Worm (Caenorhabditis elegans) whole organism, L1 larva: ENCODE measurements around the gene F09E10.1.
A peak's percentile ranks its signal among the peaks of the same experiment; 100 is the strongest.

Experiments
- C04F5.9 ChIP-seq: sonication (generic microtip); optimal IDR thresholded peaks from 2 replicates; lab custom pipeline; 2016; ENCODE audit warnings: missing genetic modification characterization, missing compliant biosample characterization
- C16A3.4 ChIP-seq: fragments of 150-350 bp; optimal IDR thresholded peaks from 2 replicates; lab custom pipeline; 2014; ENCODE audit warnings: missing biosample characterization, missing genetic modification characterization
- F16B12.6 ChIP-seq: fragments of 150-350 bp; optimal IDR thresholded peaks from 2 replicates; lab custom pipeline; 2014; ENCODE audit warnings: missing biosample characterization, missing genetic modification characterization
- aly-2 ChIP-seq: fragments of 150-350 bp; optimal IDR thresholded peaks from 2 replicates; lab custom pipeline; 2014; ENCODE audit warnings: missing biosample characterization, missing genetic modification characterization
- ama-1 ChIP-seq: fragments of 150-350 bp; optimal IDR thresholded peaks from 2 replicates; lab custom pipeline; 2014
- blmp-1 ChIP-seq: fragments of 150-350 bp; optimal IDR thresholded peaks from 2 replicates; lab custom pipeline; 2014; ENCODE audit warnings: missing biosample characterization, missing genetic modification characterization
- ceh-63 ChIP-seq: fragments of 200-800 bp; sonication (Bioruptor generic); optimal IDR thresholded peaks from 2 replicates; lab custom pipeline; 2018; ENCODE audit warnings: mild to moderate bottlenecking, missing genetic modification characterization, missing compliant biosample characterization
- ceh-82 ChIP-seq, 3 experiments: fragments of 150-350 bp in 1 of 3; sonication (generic microtip) in 2 of 3; optimal IDR thresholded peaks; 2 replicates each; lab custom pipeline; 2014 to 2017; ENCODE audit warnings: missing biosample characterization in 3 of 3, missing genetic modification characterization in 3 of 3
- ces-1 ChIP-seq: fragments of 150-350 bp; optimal IDR thresholded peaks from 2 replicates; lab custom pipeline; 2014; ENCODE audit warnings: missing biosample characterization, missing genetic modification reagents, missing genetic modification characterization
- dpl-1 ChIP-seq, 3 experiments: fragments of 150-350 bp in 2 of 3; sonication (generic microtip) in 1 of 3; optimal IDR thresholded peaks; 2 replicates each; lab custom pipeline; 2014 to 2017; ENCODE audit warnings: missing biosample characterization in 3 of 3, missing genetic modification characterization in 3 of 3, missing genetic modification reagents in 3 of 3
- efl-1 ChIP-seq, 4 experiments: fragments of 150-350 bp; optimal IDR thresholded peaks in 3 of 4; peaks in 1 of 4; 1 replicate in 1 of 4; 2 replicates in 3 of 4; lab custom pipeline; 2014; ENCODE audit warnings: missing biosample characterization in 2 of 4, missing genetic modification characterization in 2 of 4, missing genetic modification reagents in 2 of 4
- elt-2 ChIP-seq: sonication (generic microtip); optimal IDR thresholded peaks from 2 replicates; lab custom pipeline; 2016; ENCODE audit warnings: missing genetic modification characterization, mild to moderate bottlenecking, inconsistent platforms, missing compliant biosample characterization, missing genetic modification reagents
- elt-3 ChIP-seq, 6 experiments: fragments of 150-350 bp in 1 of 6; sonication (generic microtip); optimal IDR thresholded peaks; 2 replicates each; lab custom pipeline; 2017 to 2018; ENCODE audit warnings: missing biosample characterization in 6 of 6, missing genetic modification characterization in 6 of 6, inconsistent platforms in 1 of 6
- ets-5 ChIP-seq: fragments of 200-800 bp; sonication (Bioruptor generic); IDR thresholded peaks from 2 replicates; pipeline ENCODE4 v1.3.6; 2022; ENCODE audit warnings: missing genetic modification characterization, missing compliant biosample characterization
- fkh-4 ChIP-seq: sonication (generic microtip); optimal IDR thresholded peaks from 2 replicates; lab custom pipeline; 2016; ENCODE audit warnings: missing compliant biosample characterization, missing genetic modification characterization, borderline replicate concordance
- fos-1 ChIP-seq: fragments of 150-350 bp; optimal IDR thresholded peaks from 2 replicates; lab custom pipeline; 2014; ENCODE audit warnings: missing biosample characterization, missing genetic modification characterization
- grh-1 ChIP-seq: fragments of 200-800 bp; sonication (Bioruptor generic); IDR thresholded peaks from 2 replicates; pipeline ENCODE4 v1.3.6; 2022; ENCODE audit warnings: missing genetic modification reagents, missing genetic modification characterization, missing compliant biosample characterization
- irx-1 ChIP-seq: sonication (generic microtip); optimal IDR thresholded peaks from 2 replicates; lab custom pipeline; 2016; ENCODE audit warnings: missing genetic modification characterization, missing compliant biosample characterization
- isw-1 ChIP-seq: fragments of 200-800 bp; sonication (Bioruptor generic); IDR thresholded peaks from 2 replicates; pipeline ENCODE4 v1.3.6; 2022; ENCODE audit warnings: missing genetic modification characterization, missing compliant biosample characterization
- jun-1 ChIP-seq: fragments of 150-350 bp; optimal IDR thresholded peaks from 2 replicates; lab custom pipeline; 2014; ENCODE audit warnings: missing biosample characterization, missing genetic modification reagents, missing genetic modification characterization
- lin-14 ChIP-seq: fragments of 200-800 bp; sonication (Bioruptor generic); optimal IDR thresholded peaks from 2 replicates; lab custom pipeline; 2018; ENCODE audit warnings: mild to moderate bottlenecking, missing genetic modification characterization, moderate library complexity, missing compliant biosample characterization
- lin-15B ChIP-seq: fragments of 150-350 bp; sonication (generic microtip); optimal IDR thresholded peaks from 3 replicates; lab custom pipeline; 2014; ENCODE audit warnings: missing biosample characterization, missing genetic modification characterization
- lin-35 ChIP-seq, 2 experiments: fragments of 150-350 bp; optimal IDR thresholded peaks; 2 replicates each; lab custom pipeline; 2014; ENCODE audit warnings: missing biosample characterization in 2 of 2, missing genetic modification characterization in 2 of 2, missing genetic modification reagents in 2 of 2
- lin-39 ChIP-seq: fragments of 150-350 bp; optimal IDR thresholded peaks from 2 replicates; lab custom pipeline; 2014; ENCODE audit warnings: missing biosample characterization, missing genetic modification reagents, missing genetic modification characterization
- lir-3 ChIP-seq: sonication (generic microtip); optimal IDR thresholded peaks from 2 replicates; lab custom pipeline; 2016; ENCODE audit warnings: mild to moderate bottlenecking, missing genetic modification characterization, moderate library complexity, missing compliant biosample characterization; ENCODE audit not compliant: poor library complexity
- lsy-2 ChIP-seq, 2 experiments: fragments of 150-350 bp; optimal IDR thresholded peaks; 2 replicates each; lab custom pipeline; 2014; ENCODE audit warnings: missing biosample characterization in 2 of 2, missing genetic modification characterization in 2 of 2
- mep-1 ChIP-seq: fragments of 150-350 bp; optimal IDR thresholded peaks from 2 replicates; lab custom pipeline; 2014; ENCODE audit warnings: missing biosample characterization, missing genetic modification characterization
- nhr-11 ChIP-seq: fragments of 150-350 bp; optimal IDR thresholded peaks from 2 replicates; lab custom pipeline; 2014; ENCODE audit warnings: missing biosample characterization, missing genetic modification characterization
- nhr-19 ChIP-seq: fragments of 200-800 bp; sonication (Bioruptor generic); conservative IDR thresholded peaks from 2 replicates; pipeline ENCODE4 v1.3.6; 2022; ENCODE audit warnings: missing genetic modification characterization, missing compliant biosample characterization
- nhr-28 ChIP-seq: fragments of 150-350 bp; optimal IDR thresholded peaks from 2 replicates; lab custom pipeline; 2014; ENCODE audit warnings: missing biosample characterization, missing genetic modification characterization
- nhr-47 ChIP-seq: sonication (generic microtip); optimal IDR thresholded peaks from 2 replicates; lab custom pipeline; 2016; ENCODE audit warnings: mild to moderate bottlenecking, missing genetic modification characterization, moderate library complexity, missing compliant biosample characterization
- nhr-71 ChIP-seq: sonication (generic microtip); optimal IDR thresholded peaks from 2 replicates; lab custom pipeline; 2016; ENCODE audit warnings: mild to moderate bottlenecking, missing genetic modification characterization, moderate library complexity, missing compliant biosample characterization
- nhr-76 ChIP-seq: sonication (generic microtip); optimal IDR thresholded peaks from 2 replicates; lab custom pipeline; 2017; ENCODE audit warnings: missing biosample characterization, missing genetic modification characterization
- nhr-77 ChIP-seq: fragments of 150-350 bp; optimal IDR thresholded peaks from 2 replicates; lab custom pipeline; 2014; ENCODE audit warnings: missing biosample characterization, missing genetic modification characterization
- nhr-84 ChIP-seq: sonication (generic microtip); optimal IDR thresholded peaks from 2 replicates; lab custom pipeline; 2017; ENCODE audit warnings: missing biosample characterization, missing genetic modification characterization
- nhr-90 ChIP-seq: sonication (generic microtip); optimal IDR thresholded peaks from 2 replicates; lab custom pipeline; 2016; ENCODE audit warnings: mild to moderate bottlenecking, missing genetic modification characterization, missing compliant biosample characterization; ENCODE audit not compliant: poor library complexity
- pag-3 ChIP-seq: sonication (generic microtip); optimal IDR thresholded peaks from 2 replicates; lab custom pipeline; 2017; ENCODE audit warnings: missing genetic modification characterization, mild to moderate bottlenecking, missing compliant biosample characterization, antibody characterized with exemption, borderline replicate concordance; ENCODE audit not compliant: insufficient read depth
- rnt-1 ChIP-seq: sonication (generic microtip); optimal IDR thresholded peaks from 2 replicates; lab custom pipeline; 2016; ENCODE audit warnings: mild to moderate bottlenecking, missing genetic modification characterization, moderate library complexity, missing compliant biosample characterization
- skn-1 ChIP-seq: fragments of 150-350 bp; optimal IDR thresholded peaks from 2 replicates; lab custom pipeline; 2014; ENCODE audit warnings: missing biosample characterization, missing genetic modification characterization
- snpc-4 ChIP-seq: fragments of 150-350 bp; optimal IDR thresholded peaks from 2 replicates; lab custom pipeline; 2014; ENCODE audit warnings: missing biosample characterization, missing genetic modification characterization
- snu-23 ChIP-seq: sonication (generic microtip); optimal IDR thresholded peaks from 2 replicates; lab custom pipeline; 2016; ENCODE audit warnings: missing genetic modification characterization, missing compliant biosample characterization
- sup-37 ChIP-seq: fragments of 200-800 bp; sonication (Bioruptor generic); optimal IDR thresholded peaks from 2 replicates; lab custom pipeline; 2018; ENCODE audit warnings: mild to moderate bottlenecking, missing genetic modification characterization, missing compliant biosample characterization
- swsn-7 ChIP-seq: sonication (generic microtip); optimal IDR thresholded peaks from 2 replicates; lab custom pipeline; 2016; ENCODE audit warnings: missing genetic modification characterization, missing compliant biosample characterization
- tbx-2 ChIP-seq: sonication (generic microtip); optimal IDR thresholded peaks from 2 replicates; lab custom pipeline; 2016; ENCODE audit warnings: missing genetic modification characterization, missing compliant biosample characterization
- tlp-1 ChIP-seq: fragments of 150-350 bp; optimal IDR thresholded peaks from 2 replicates; lab custom pipeline; 2014; ENCODE audit warnings: missing biosample characterization, missing genetic modification characterization
- unc-130 ChIP-seq: fragments of 150-350 bp; optimal IDR thresholded peaks from 2 replicates; lab custom pipeline; 2017; ENCODE audit warnings: missing biosample characterization, missing genetic modification characterization, inconsistent platforms
- vab-15 ChIP-seq: sonication (generic microtip); optimal IDR thresholded peaks from 2 replicates; lab custom pipeline; 2017; ENCODE audit warnings: missing genotype, mild to moderate bottlenecking, missing genetic modification characterization, missing compliant biosample characterization
- xbp-1 ChIP-seq: sonication (generic microtip); optimal IDR thresholded peaks from 2 replicates; lab custom pipeline; 2016; ENCODE audit warnings: missing genetic modification characterization, missing compliant biosample characterization
- zag-1 ChIP-seq: fragments of 150-350 bp; optimal IDR thresholded peaks from 2 replicates; lab custom pipeline; 2014; ENCODE audit warnings: missing biosample characterization, missing genetic modification characterization
- zip-4 ChIP-seq: fragments of 200-800 bp; sonication (Bioruptor generic); optimal IDR thresholded peaks from 2 replicates; lab custom pipeline; 2018; ENCODE audit warnings: mild to moderate bottlenecking, missing genetic modification characterization, moderate library complexity, missing compliant biosample characterization
- ztf-11 ChIP-seq, 2 experiments: sonication (generic microtip); optimal IDR thresholded peaks; 2 replicates each; lab custom pipeline; 2016 to 2017; ENCODE audit warnings: missing genetic modification characterization in 2 of 2, missing biosample characterization in 1 of 2, missing compliant biosample characterization in 1 of 2
- ztf-4 ChIP-seq: fragments of 150-350 bp; optimal IDR thresholded peaks from 2 replicates; lab custom pipeline; 2014; ENCODE audit warnings: missing biosample characterization, missing genetic modification characterization

The F09E10.1 gene

DNA sequence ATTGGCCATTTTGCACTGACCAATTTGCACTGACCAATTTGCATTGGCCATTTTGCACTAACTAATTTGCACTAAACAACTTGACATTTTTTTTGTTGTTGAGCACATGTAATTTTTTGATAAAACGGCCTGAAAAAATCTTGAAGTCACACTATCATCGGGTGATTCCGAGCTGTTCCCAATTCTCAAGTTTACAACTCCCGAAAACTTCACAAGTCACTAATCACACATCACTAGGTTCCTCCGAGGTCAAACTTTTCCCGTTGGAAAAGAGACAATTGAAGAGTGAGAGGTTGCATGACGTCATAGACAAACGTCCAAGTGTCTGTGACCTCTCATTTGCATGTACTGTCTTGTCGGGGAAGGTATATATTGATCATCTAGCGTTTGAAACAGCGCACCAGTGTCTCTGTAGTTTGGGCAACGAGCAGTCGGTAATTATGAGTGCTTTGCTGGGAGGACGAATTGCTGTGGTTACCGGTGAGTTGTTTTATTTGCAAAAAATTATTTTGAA is 16.4 kb upstream of the F09E10.1 start, which contains the start of the genes D1005.10 and dhs-25:
Gene D1005.10, minus strand, starts transcription at position 51 of the 514 bp plus-strand sequence.
Gene dhs-25, plus strand, starts transcription at position 398 of the 514 bp plus-strand sequence.
- TF ChIP-seq elt-3 (tag; optimal IDR thresholded peaks at IDR 0.05; lab: Kevin White, UChicago), result peak in 2 of 6 experiments; percentile 67 to 82
- TF ChIP-seq rnt-1 (tag; lab: Kevin White, UChicago), result peak; percentile 83
- peak; percentile 74 for TF ChIP-seq swsn-7 (tag; lab: Kevin White, UChicago)
- TF ChIP-seq efl-1 (optimal IDR thresholded peaks at IDR 0.05; lab: Kevin White, UChicago), result peak; percentile 52 to 54
- TF ChIP-seq efl-1 (GFP tag; optimal IDR thresholded peaks at IDR 0.05 in 1 of 2; lab: Kevin White, UChicago), result peak in 1 of 2 experiments; percentile 71
- TF ChIP-seq blmp-1, result peak; percentile 82
- TF ChIP-seq irx-1 (tag; lab: Kevin White, UChicago), result peak; percentile 72
- TF ChIP-seq lir-3, result no peak
- TF ChIP-seq fos-1 (tag; lab: Kevin White, UChicago), result peak; percentile 61
- peak; percentile 95 for TF ChIP-seq nhr-71 (tag; lab: Kevin White, UChicago)
- no peak for TF ChIP-seq tlp-1 (tag; lab: Kevin White, UChicago)
- peak; percentile 88 for TF ChIP-seq mep-1 (tag; lab: Kevin White, UChicago)
- TF ChIP-seq lin-15B (tag; lab: Kevin White, UChicago), result no peak
- TF ChIP-seq C16A3.4, result peak; percentile 67
- TF ChIP-seq ets-5 (GFP tag; lab: Robert Waterston, UW), result no peak
- TF ChIP-seq tbx-2 (tag; lab: Kevin White, UChicago), result peak; percentile 85
- TF ChIP-seq nhr-47 (tag; lab: Kevin White, UChicago), result peak; percentile 74
- TF ChIP-seq lin-35 (GFP tag; optimal IDR thresholded peaks at IDR 0.05; lab: Kevin White, UChicago), result peak; percentile 36 to 81
- no peak for TF ChIP-seq sup-37 (GFP tag; lab: Kevin White, UChicago)
- no peak for TF ChIP-seq nhr-76 (tag; lab: Kevin White, UChicago)
- TF ChIP-seq C04F5.9 (tag; lab: Kevin White, UChicago), result no peak
- peak in 2 of 3 experiments; percentile 26 to 51 for TF ChIP-seq dpl-1 (GFP tag; optimal IDR thresholded peaks at IDR 0.05; lab: Kevin White, UChicago)
- TF ChIP-seq pag-3 (tag; lab: Kevin White, UChicago), result no peak
- no peak for TF ChIP-seq nhr-84 (tag; lab: Kevin White, UChicago)
- no peak for TF ChIP-seq ceh-63
- peak; percentile 88 for TF ChIP-seq elt-2 (tag; lab: Kevin White, UChicago)
- peak; percentile 56 for TF ChIP-seq grh-1
- TF ChIP-seq nhr-90 (tag; lab: Kevin White, UChicago), result peak; percentile 87
- no peak for TF ChIP-seq zag-1
- TF ChIP-seq ceh-82 (tag; optimal IDR thresholded peaks at IDR 0.05; lab: Kevin White, UChicago), result peak; percentile 37 to 66 (median 50)
- TF ChIP-seq ztf-11 (tag; optimal IDR thresholded peaks at IDR 0.05; lab: Kevin White, UChicago), result no peak
- peak; percentile 33 for TF ChIP-seq lin-39
- no peak for TF ChIP-seq fkh-4 (tag; lab: Kevin White, UChicago)
- peak; percentile 56 for TF ChIP-seq snpc-4 (tag; lab: Kevin White, UChicago)
- peak; percentile 37 for TF ChIP-seq isw-1 (GFP tag; lab: Robert Waterston, UW)
- TF ChIP-seq ama-1 (lab: Kevin White, UChicago), result peak; percentile 48
- TF ChIP-seq nhr-28 (tag; lab: Kevin White, UChicago), result no peak
- TF ChIP-seq xbp-1 (tag; lab: Kevin White, UChicago), result peak; percentile 77
- TF ChIP-seq nhr-77, result peak; percentile 89
- no peak for TF ChIP-seq aly-2 (tag; lab: Kevin White, UChicago)
- peak; percentile 80 for TF ChIP-seq skn-1 (tag; lab: Kevin White, UChicago)
- TF ChIP-seq lin-14 (GFP tag; lab: Kevin White, UChicago), result peak; percentile 92
- TF ChIP-seq jun-1 (tag; lab: Kevin White, UChicago), result peak; percentile 61
- no peak for TF ChIP-seq ces-1 (GFP tag; lab: Kevin White, UChicago)
- TF ChIP-seq unc-130 (tag; lab: Kevin White, UChicago), result peak; percentile 68
- TF ChIP-seq F16B12.6 (tag; lab: Kevin White, UChicago), result no peak
- peak; percentile 44 for TF ChIP-seq nhr-11
- no peak for TF ChIP-seq vab-15 (tag; lab: Kevin White, UChicago)
- TF ChIP-seq snu-23 (GFP tag; lab: Kevin White, UChicago), result peak; percentile 92
- peak; percentile 85 for TF ChIP-seq nhr-19 (GFP tag; lab: Robert Waterston, UW)
- peak; percentile 66 for TF ChIP-seq ztf-4 (tag; lab: Kevin White, UChicago)
- peak; percentile 71 to 77 for TF ChIP-seq lsy-2 (tag; optimal IDR thresholded peaks at IDR 0.05; lab: Kevin White, UChicago)
- TF ChIP-seq zip-4 (GFP tag; lab: Kevin White, UChicago), result peak; percentile 31
